Worm (Caenorhabditis elegans) whole organism, young adult: Measurements from ENCODE around the gene F36D4.4.
A peak's percentile ranks its signal among the peaks of the same experiment; 100 is the strongest.

Experiments used
- F22D6.2 ChIP-seq: sonication (generic microtip); optimal IDR thresholded peaks from 2 replicates; lab custom pipeline; 2016; ENCODE audit warnings: mild to moderate bottlenecking, missing genetic modification characterization, missing compliant biosample characterization
- F39B2.1 ChIP-seq: fragments of 200-800 bp; sonication (Bioruptor generic); IDR thresholded peaks from 2 replicates; pipeline ENCODE4 v1.3.6; 2022; ENCODE audit warnings: missing genetic modification reagents, missing genetic modification characterization, missing compliant biosample characterization
- F57A8.1 ChIP-seq: fragments of 200-800 bp; sonication (Bioruptor generic); optimal IDR thresholded peaks from 2 replicates; lab custom pipeline; 2018; ENCODE audit warnings: mild to moderate bottlenecking, missing genetic modification characterization, moderate library complexity, missing compliant biosample characterization
- Y53F4B.3 ChIP-seq: fragments of 200-800 bp; sonication (Bioruptor generic); IDR thresholded peaks from 2 replicates; pipeline ENCODE4 v1.3.6; 2022; ENCODE audit warnings: missing genetic modification reagents, missing genetic modification characterization, missing compliant biosample characterization
- Y56A3A.18 ChIP-seq: fragments of 200-800 bp; sonication (Bioruptor generic); IDR thresholded peaks from 2 replicates; pipeline ENCODE4 v1.3.6; 2022; ENCODE audit warnings: missing genetic modification reagents, missing genetic modification characterization, missing compliant biosample characterization
- Y79H2A.3 ChIP-seq: fragments of 200-800 bp; sonication (Bioruptor generic); conservative IDR thresholded peaks from 2 replicates; pipeline ENCODE4 v1.3.6; 2022; ENCODE audit warnings: missing genetic modification reagents, missing genetic modification characterization, missing compliant biosample characterization
- Y95B8A.8 ChIP-seq: fragments of 200-800 bp; sonication (Bioruptor generic); IDR thresholded peaks from 2 replicates; pipeline ENCODE4 v1.3.6; 2022; ENCODE audit warnings: missing genetic modification reagents, missing genetic modification characterization, missing compliant biosample characterization
- ZK185.1 ChIP-seq: sonication (generic microtip); optimal IDR thresholded peaks from 2 replicates; lab custom pipeline; 2016; ENCODE audit warnings: mild to moderate bottlenecking, missing genetic modification characterization, missing compliant biosample characterization; ENCODE audit not compliant: poor library complexity, severe bottlenecking
- akir-1 ChIP-seq: fragments of 200-800 bp; sonication (Bioruptor generic); optimal IDR thresholded peaks from 2 replicates; lab custom pipeline; 2018; ENCODE audit warnings: mild to moderate bottlenecking, missing genetic modification characterization, moderate library complexity, missing compliant biosample characterization
- aptf-2 ChIP-seq: fragments of 200-800 bp; sonication (Bioruptor generic); conservative IDR thresholded peaks from 2 replicates; pipeline ENCODE4 v1.3.6; 2022; ENCODE audit warnings: missing genetic modification reagents, missing genetic modification characterization, missing compliant biosample characterization
- bed-1 ChIP-seq: fragments of 200-800 bp; sonication (Bioruptor generic); IDR thresholded peaks from 2 replicates; pipeline ENCODE4 v1.3.6; 2022; ENCODE audit warnings: missing genetic modification reagents, missing genetic modification characterization, missing compliant biosample characterization
- ceh-27 ChIP-seq: fragments of 200-800 bp; sonication (Bioruptor generic); optimal IDR thresholded peaks from 2 replicates; lab custom pipeline; 2018; ENCODE audit warnings: mild to moderate bottlenecking, missing genetic modification characterization, moderate library complexity, missing compliant biosample characterization
- ceh-58 ChIP-seq: fragments of 200-800 bp; sonication (Bioruptor generic); IDR thresholded peaks from 2 replicates; pipeline ENCODE4 v1.3.6; 2022; ENCODE audit warnings: missing genetic modification characterization, missing compliant biosample characterization
- chd-7 ChIP-seq: sonication (generic microtip); optimal IDR thresholded peaks from 2 replicates; lab custom pipeline; 2016; ENCODE audit warnings: mild to moderate bottlenecking, missing genetic modification characterization, moderate library complexity, missing compliant biosample characterization
- dpl-1 ChIP-seq: fragments of 150-350 bp; optimal IDR thresholded peaks from 2 replicates; lab custom pipeline; 2014; ENCODE audit warnings: missing biosample characterization, missing genetic modification reagents, missing genetic modification characterization
- ekl-4 ChIP-seq: fragments of 200-800 bp; sonication (Bioruptor generic); IDR thresholded peaks from 2 replicates; pipeline ENCODE4 v1.3.6; 2022; ENCODE audit warnings: missing genetic modification reagents, missing genetic modification characterization, missing compliant biosample characterization
- gei-17 ChIP-seq: fragments of 200-800 bp; sonication (Bioruptor generic); optimal IDR thresholded peaks from 2 replicates; lab custom pipeline; 2018; ENCODE audit warnings: mild to moderate bottlenecking, missing genetic modification characterization, missing compliant biosample characterization
- hlh-12 ChIP-seq: sonication (generic microtip); optimal IDR thresholded peaks from 2 replicates; lab custom pipeline; 2016; ENCODE audit warnings: missing genetic modification characterization, missing compliant biosample characterization
- hlh-26 ChIP-seq: fragments of 200-800 bp; sonication (Bioruptor generic); conservative IDR thresholded peaks from 2 replicates; pipeline ENCODE4 v1.3.6; 2022; ENCODE audit warnings: missing genetic modification reagents, missing genetic modification characterization, missing compliant biosample characterization
- hmg-1.2 ChIP-seq: fragments of 200-800 bp; sonication (Bioruptor generic); IDR thresholded peaks from 2 replicates; pipeline ENCODE4 v1.3.6; 2022; ENCODE audit warnings: missing genetic modification reagents, missing genetic modification characterization, missing compliant biosample characterization
- lag-1 ChIP-seq: fragments of 200-800 bp; sonication (Bioruptor generic); IDR thresholded peaks from 2 replicates; pipeline ENCODE4 v1.3.6; 2022; ENCODE audit warnings: missing genetic modification reagents, missing genetic modification characterization, missing compliant biosample characterization
- let-607 ChIP-seq, 2 experiments: fragments of 200-800 bp in 1 of 2; sonication (Bioruptor generic) in 1 of 2; sonication (generic microtip) in 1 of 2; optimal IDR thresholded peaks; 2 replicates each; lab custom pipeline; 2016 to 2018; ENCODE audit warnings: mild to moderate bottlenecking in 2 of 2, missing compliant biosample characterization in 2 of 2, missing genetic modification characterization in 2 of 2, moderate library complexity in 2 of 2, missing genotype in 1 of 2
- lin-40 ChIP-seq: sonication (generic microtip); optimal IDR thresholded peaks from 2 replicates; lab custom pipeline; 2016; ENCODE audit warnings: missing genetic modification characterization, mild to moderate bottlenecking, missing compliant biosample characterization, missing genotype, missing genetic modification reagents
- madf-10 ChIP-seq: sonication (generic microtip); optimal IDR thresholded peaks from 2 replicates; lab custom pipeline; 2016; ENCODE audit warnings: mild to moderate bottlenecking, missing genetic modification characterization, missing compliant biosample characterization
- madf-3 ChIP-seq: fragments of 200-800 bp; sonication (Bioruptor generic); IDR thresholded peaks from 2 replicates; pipeline ENCODE4 v1.3.6; 2022; ENCODE audit warnings: missing genetic modification reagents, missing genetic modification characterization, missing compliant biosample characterization
- madf-6 ChIP-seq: fragments of 200-800 bp; sonication (Bioruptor generic); IDR thresholded peaks from 2 replicates; pipeline ENCODE4 v1.3.6; 2022; ENCODE audit warnings: missing genetic modification reagents, missing genetic modification characterization, missing compliant biosample characterization
- madf-8 ChIP-seq: fragments of 200-800 bp; sonication (Bioruptor generic); conservative IDR thresholded peaks from 2 replicates; pipeline ENCODE4 v1.3.6; 2022; ENCODE audit warnings: missing genetic modification reagents, missing genetic modification characterization, missing compliant biosample characterization
- mcd-1 ChIP-seq: fragments of 200-800 bp; sonication (Bioruptor generic); IDR thresholded peaks from 2 replicates; pipeline ENCODE4 v1.3.6; 2022; ENCODE audit warnings: missing genetic modification reagents, missing genetic modification characterization, missing compliant biosample characterization
- mel-28 ChIP-seq: sonication (generic microtip); optimal IDR thresholded peaks from 2 replicates; lab custom pipeline; 2016; ENCODE audit warnings: borderline replicate concordance, mild to moderate bottlenecking, missing genetic modification characterization, missing compliant biosample characterization
- nhr-120 ChIP-seq: fragments of 200-800 bp; sonication (Bioruptor generic); IDR thresholded peaks from 2 replicates; pipeline ENCODE4 v1.3.6; 2022; ENCODE audit warnings: missing genetic modification characterization, missing compliant biosample characterization
- sdz-38 ChIP-seq: sonication (generic microtip); optimal IDR thresholded peaks from 2 replicates; lab custom pipeline; 2016; ENCODE audit warnings: missing genotype, missing genetic modification characterization, missing compliant biosample characterization
- snpc-1.1 ChIP-seq: sonication (generic microtip); optimal IDR thresholded peaks from 2 replicates; lab custom pipeline; 2017; ENCODE audit warnings: missing genetic modification characterization, mild to moderate bottlenecking, missing compliant biosample characterization, antibody characterized with exemption, moderate library complexity, missing genotype, missing genetic modification reagents; ENCODE audit not compliant: insufficient read depth
- snpc-1.3 ChIP-seq: sonication (generic microtip); optimal IDR thresholded peaks from 2 replicates; lab custom pipeline; 2017; ENCODE audit warnings: missing genetic modification characterization, mild to moderate bottlenecking, missing compliant biosample characterization, antibody characterized with exemption, moderate library complexity, missing genotype, missing genetic modification reagents; ENCODE audit not compliant: insufficient read depth
- sptf-2 ChIP-seq: fragments of 200-800 bp; sonication (Bioruptor generic); optimal IDR thresholded peaks from 2 replicates; lab custom pipeline; 2018; ENCODE audit warnings: mild to moderate bottlenecking, missing genetic modification characterization, missing compliant biosample characterization
- tbx-9 ChIP-seq: sonication (generic microtip); optimal IDR thresholded peaks from 2 replicates; lab custom pipeline; 2016; ENCODE audit warnings: borderline replicate concordance, missing genetic modification characterization, inconsistent platforms, missing compliant biosample characterization
- unc-130 ChIP-seq: sonication (generic microtip); optimal IDR thresholded peaks from 2 replicates; lab custom pipeline; 2016; ENCODE audit warnings: missing genetic modification reagents, missing genetic modification characterization, missing compliant biosample characterization
- ztf-26 ChIP-seq: sonication (generic microtip); optimal IDR thresholded peaks from 2 replicates; lab custom pipeline; 2017; ENCODE audit warnings: missing genetic modification characterization, missing compliant biosample characterization
- ztf-28 ChIP-seq: fragments of 200-800 bp; sonication (Bioruptor generic); IDR thresholded peaks from 2 replicates; pipeline ENCODE4 v1.3.6; 2022; ENCODE audit warnings: missing genetic modification reagents, missing genetic modification characterization, missing compliant biosample characterization

The F36D4.4 gene

DNA sequence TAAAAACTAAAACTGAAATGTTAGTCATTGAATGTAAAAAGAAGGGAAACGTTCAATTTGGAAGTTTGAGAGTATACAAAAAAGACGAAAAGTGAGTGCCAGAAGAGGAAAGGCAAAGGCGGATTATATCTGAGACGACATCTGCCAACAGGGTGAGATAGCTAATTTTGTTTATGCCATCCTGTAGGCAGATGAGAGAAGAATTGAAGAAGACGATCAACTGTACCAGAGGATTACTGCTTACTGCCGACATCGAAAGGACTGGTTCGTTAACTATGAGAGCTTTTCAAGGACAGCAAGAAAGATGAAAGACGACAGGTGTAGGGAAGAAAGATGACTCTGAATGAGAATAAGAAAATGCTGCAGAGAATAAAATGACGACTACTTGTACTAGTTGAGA is 9.1 kb upstream of the F36D4.4 start:
- TF ChIP-seq F39B2.1 (GFP tag; lab: Robert Waterston, UW): no peak
- TF ChIP-seq F22D6.2: no peak
- TF ChIP-seq tbx-9 (tag; lab: Kevin White, UChicago): no peak
- no peak for TF ChIP-seq madf-8 (GFP tag; lab: Robert Waterston, UW)
- no peak for TF ChIP-seq madf-3 (GFP tag; lab: Robert Waterston, UW)
- no peak for TF ChIP-seq bed-1 (GFP tag; lab: Robert Waterston, UW)
- no peak for TF ChIP-seq mcd-1 (GFP tag; lab: Robert Waterston, UW)
- TF ChIP-seq Y95B8A.8 (GFP tag; lab: Robert Waterston, UW): no peak
- TF ChIP-seq let-607 (tag; optimal IDR thresholded peaks at IDR 0.05; lab: Kevin White, UChicago): no peak
- TF ChIP-seq Y79H2A.3: no peak
- no peak for TF ChIP-seq gei-17 (GFP tag; lab: Kevin White, UChicago)
- no peak for TF ChIP-seq nhr-120 (GFP tag; lab: Robert Waterston, UW)
- TF ChIP-seq Y53F4B.3 (GFP tag; lab: Robert Waterston, UW): no peak
- TF ChIP-seq snpc-1.1 (tag; lab: Kevin White, UChicago): no peak
- no peak for TF ChIP-seq ceh-58 (GFP tag; lab: Robert Waterston, UW)

DNA sequence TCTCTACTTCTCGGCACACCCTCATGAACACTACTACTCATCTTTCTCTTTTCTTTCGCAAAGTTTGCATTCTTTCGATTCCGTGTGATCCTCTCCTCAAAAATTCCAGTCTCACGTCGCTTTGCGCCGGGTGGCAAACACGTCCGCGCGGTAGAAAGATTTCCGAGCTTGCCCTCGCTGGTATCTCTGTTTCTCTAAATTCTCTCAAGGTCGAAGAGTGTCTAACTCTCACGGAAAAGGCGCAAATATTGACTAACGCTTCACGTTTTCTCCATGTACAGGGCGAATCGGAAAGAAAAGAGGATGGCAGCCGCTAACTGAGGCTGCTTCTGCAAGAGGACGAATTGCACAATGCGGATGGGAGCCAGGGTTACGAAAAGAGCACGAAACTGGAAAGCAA is 8.3 kb upstream of the F36D4.4 start:
- TF ChIP-seq ekl-4 (GFP tag; lab: Robert Waterston, UW): no peak
- no peak for TF ChIP-seq sptf-2 (GFP tag; lab: Kevin White, UChicago)
- TF ChIP-seq aptf-2 (GFP tag; lab: Robert Waterston, UW): no peak
- TF ChIP-seq lin-40 (tag; lab: Kevin White, UChicago): no peak
- no peak for TF ChIP-seq Y95B8A.8 (GFP tag; lab: Robert Waterston, UW)
- TF ChIP-seq hmg-1.2 (GFP tag; lab: Robert Waterston, UW): peak; percentile 55; the same call in 1 of the 2 replicates

DNA sequence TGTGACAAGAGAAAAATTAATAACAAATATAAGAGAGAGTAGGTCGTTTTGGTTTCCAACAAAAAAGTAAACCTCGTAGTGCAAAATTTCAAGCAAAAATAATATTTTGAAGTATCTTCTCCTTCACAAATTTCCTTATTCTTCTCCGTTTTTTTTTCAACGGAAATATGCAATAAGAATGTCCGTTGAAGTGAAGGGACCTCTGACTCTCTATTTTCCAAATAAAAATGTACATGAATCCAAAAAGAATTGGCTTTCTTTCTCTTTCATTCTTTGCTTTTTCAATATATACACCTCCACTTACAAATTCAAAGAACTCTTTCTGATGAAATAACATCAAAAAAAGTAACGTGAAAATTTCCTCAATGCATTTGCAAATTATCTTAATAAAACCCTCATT is 2.2 kb upstream of the F36D4.4 start, which contains the start of gene F36D4.1:
TSS of gene F36D4.1 (plus strand) at position 301 of the 400 bp plus-strand sequence.
- TF ChIP-seq ceh-27 (GFP tag; lab: Kevin White, UChicago): no peak
- no peak for TF ChIP-seq chd-7 (tag; lab: Kevin White, UChicago)
- no peak for TF ChIP-seq F22D6.2
- no peak for TF ChIP-seq sdz-38 (tag; lab: Kevin White, UChicago)
- TF ChIP-seq ztf-26 (tag; lab: Kevin White, UChicago): no peak
- TF ChIP-seq madf-10: no peak
- TF ChIP-seq Y56A3A.18: no peak
- TF ChIP-seq madf-6 (GFP tag; lab: Robert Waterston, UW): no peak
- no peak for TF ChIP-seq akir-1
- TF ChIP-seq snpc-1.3: no peak
- no peak for TF ChIP-seq dpl-1 (GFP tag; lab: Kevin White, UChicago)
- no peak for TF ChIP-seq ZK185.1 (tag; lab: Kevin White, UChicago)
- no peak for TF ChIP-seq lin-40 (tag; lab: Kevin White, UChicago)
- TF ChIP-seq lag-1 (GFP tag; lab: Robert Waterston, UW): no peak
- no peak for TF ChIP-seq unc-130 (GFP tag; lab: Kevin White, UChicago)
- TF ChIP-seq mel-28 (tag; lab: Kevin White, UChicago): no peak
- TF ChIP-seq hlh-12: no peak
- no peak for TF ChIP-seq ztf-28
- TF ChIP-seq F57A8.1 (GFP tag; lab: Kevin White, UChicago): no peak
- TF ChIP-seq hlh-26 (GFP tag; lab: Robert Waterston, UW): no peak
